Fruit fly (Drosophila melanogaster): ENCODE results near the gene GluRIIA.

DNA sequence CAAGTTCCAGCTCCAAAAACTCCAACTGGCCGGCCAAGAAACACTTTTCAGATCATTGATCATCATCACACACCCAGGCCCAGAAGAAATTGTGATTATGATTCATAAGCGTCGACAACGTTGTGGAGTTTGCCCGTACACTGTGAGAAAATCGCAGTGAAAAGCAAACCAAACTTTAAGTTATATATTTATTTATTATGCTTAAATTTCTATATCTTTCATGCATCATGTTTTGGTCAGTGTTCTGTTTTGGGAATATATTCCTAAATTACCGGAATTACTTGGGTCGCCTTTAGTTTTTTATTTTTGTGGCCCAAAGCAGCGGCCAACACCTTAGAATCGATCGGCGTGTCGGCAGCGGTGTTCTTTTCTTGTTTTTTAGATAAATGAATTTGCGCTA lies 49.7 kb upstream of the GluRIIA start:
- no peak for TF ChIP-seq insv (optimal IDR thresholded peaks at IDR 0.05)
- TF ChIP-seq Sin3A (optimal IDR thresholded peaks at IDR 0.05), result no peak
- no peak for TF ChIP-seq Myc (optimal IDR thresholded peaks at IDR 0.05)
- no peak for TF ChIP-seq psq (optimal IDR thresholded peaks at IDR 0.05)
- no peak for TF ChIP-seq ttk (optimal IDR thresholded peaks at IDR 0.05)
- TF ChIP-seq h (optimal IDR thresholded peaks at IDR 0.05), result no peak
